Worm (Caenorhabditis elegans): ENCODE data around the gene cpg-24.
"Not testable (repeated sequence)": the region's sequence is repeated elsewhere in the genome, so short reads cannot be mapped to it uniquely, and the experiment has no call there.

Gene cpg-24

DNA sequence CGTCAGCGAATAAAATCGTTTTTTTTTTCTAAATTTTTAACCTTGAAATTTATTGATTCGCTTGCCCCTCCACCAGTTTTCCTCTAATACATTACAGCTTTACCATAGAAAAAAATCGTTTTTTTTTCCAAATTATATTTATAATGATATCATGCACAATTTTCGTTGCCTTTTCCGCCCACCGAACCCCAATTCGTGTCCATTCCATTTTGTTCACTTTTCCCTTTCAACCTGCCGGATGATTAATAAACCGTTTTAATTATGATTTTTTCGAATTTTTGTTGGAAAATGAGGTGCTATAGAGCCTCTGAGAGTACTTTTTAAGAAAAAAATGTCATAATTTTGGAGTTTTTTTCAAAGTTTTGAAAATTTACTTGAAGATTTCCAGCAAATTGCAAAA, 30.4 kb upstream of the cpg-24 start, which contains the start of gene set-23:
set-23 (plus strand) TSS at position 301 of the 400 bp plus-strand sequence.
- TF ChIP-seq ceh-39 (tag; optimal IDR thresholded peaks at IDR 0.05) (no peak), lin-13 (tag; optimal IDR thresholded peaks at IDR 0.05) (no peak), nhr-2 (tag; optimal IDR thresholded peaks at IDR 0.05) (no peak), bed-3 (GFP tag; optimal IDR thresholded peaks at IDR 0.05) (no peak), nhr-237 (tag; optimal IDR thresholded peaks at IDR 0.05) (no peak), ces-1 (GFP tag; optimal IDR thresholded peaks at IDR 0.05) (no peak), ztf-11 (tag; optimal IDR thresholded peaks at IDR 0.05) (no peak), elt-3 (tag; optimal IDR thresholded peaks at IDR 0.05) (no peak), zip-8 (tag; optimal IDR thresholded peaks at IDR 0.05) (no peak), unc-39 (tag; optimal IDR thresholded peaks at IDR 0.05) (no peak), nhr-12 (tag; optimal IDR thresholded peaks at IDR 0.05) (no peak), lin-32 (GFP tag; optimal IDR thresholded peaks at IDR 0.05) (no peak), flh-1 (GFP tag; optimal IDR thresholded peaks at IDR 0.05) (no peak), ham-2 (GFP tag; optimal IDR thresholded peaks at IDR 0.05) (no peak), nhr-76 (tag; optimal IDR thresholded peaks at IDR 0.05) (no peak), sptf-1 (tag; optimal IDR thresholded peaks at IDR 0.05) (no peak), nhr-28 (tag; optimal IDR thresholded peaks at IDR 0.05) (no peak), sem-2 (GFP tag; optimal IDR thresholded peaks at IDR 0.05) (no peak), unc-120 (tag; optimal IDR thresholded peaks at IDR 0.05; ENCODE audit: poor library complexity, severe bottlenecking) (no peak)

- TF ChIP-seq tbx-8 (GFP tag; optimal IDR thresholded peaks at IDR 0.05) (no peak), ham-2 (GFP tag; optimal IDR thresholded peaks at IDR 0.05) (no peak), drap-1 (GFP tag; optimal IDR thresholded peaks at IDR 0.05) (no peak), nhr-2 (tag; optimal IDR thresholded peaks at IDR 0.05) (no peak), unc-39 (tag; optimal IDR thresholded peaks at IDR 0.05) (no peak), nhr-237 (tag; optimal IDR thresholded peaks at IDR 0.05) (no peak), snpc-4 (tag; optimal IDR thresholded peaks at IDR 0.05) (no peak), mab-5 (tag; optimal IDR thresholded peaks at IDR 0.05) (no peak), M03D4.4 (tag; optimal IDR thresholded peaks at IDR 0.05) (no peak), zip-8 (tag; optimal IDR thresholded peaks at IDR 0.05) (no peak), unc-120 (tag; optimal IDR thresholded peaks at IDR 0.05; ENCODE audit: poor library complexity, severe bottlenecking) (no peak), lin-13 (tag; optimal IDR thresholded peaks at IDR 0.05) (no peak), bed-3 (GFP tag; optimal IDR thresholded peaks at IDR 0.05) (no peak), ceh-43 (GFP tag; optimal IDR thresholded peaks at IDR 0.05) (no peak), sem-2 (GFP tag; optimal IDR thresholded peaks at IDR 0.05) (no peak), lsy-2 (tag; optimal IDR thresholded peaks at IDR 0.05) (no peak)
Measured at ce11 chrIV:1602936-1603457, 28.8 kb upstream of the cpg-24 start.

- TF ChIP-seq ham-2 (GFP tag; optimal IDR thresholded peaks at IDR 0.05), result no peak
- TF ChIP-seq sptf-1 (tag; optimal IDR thresholded peaks at IDR 0.05), result no peak
- TF ChIP-seq flh-1 (GFP tag; optimal IDR thresholded peaks at IDR 0.05), result no peak
- no peak for TF ChIP-seq nhr-76 (tag; optimal IDR thresholded peaks at IDR 0.05)
- TF ChIP-seq ceh-39 (tag; optimal IDR thresholded peaks at IDR 0.05), result no peak
- no peak for TF ChIP-seq unc-39 (tag; optimal IDR thresholded peaks at IDR 0.05)
- TF ChIP-seq ces-1 (GFP tag; optimal IDR thresholded peaks at IDR 0.05), result no peak
- no peak for TF ChIP-seq nhr-28 (tag; optimal IDR thresholded peaks at IDR 0.05)
- no peak for TF ChIP-seq zip-8 (tag; optimal IDR thresholded peaks at IDR 0.05)
- TF ChIP-seq mab-5 (tag; optimal IDR thresholded peaks at IDR 0.05), result no peak
- no peak for TF ChIP-seq blmp-1 (tag; optimal IDR thresholded peaks at IDR 0.05)
- no peak for TF ChIP-seq lsy-2 (tag; optimal IDR thresholded peaks at IDR 0.05)
- no peak for TF ChIP-seq nhr-12 (tag; optimal IDR thresholded peaks at IDR 0.05)
- no peak for TF ChIP-seq elt-1 (tag; optimal IDR thresholded peaks at IDR 0.05; ENCODE audit: borderline replicate concordance, insufficient read depth)
- no peak for TF ChIP-seq unc-120 (tag; optimal IDR thresholded peaks at IDR 0.05; ENCODE audit: poor library complexity, severe bottlenecking)
- no peak for TF ChIP-seq mls-2 (tag; optimal IDR thresholded peaks at IDR 0.05)
- no peak for TF ChIP-seq nhr-2 (tag; optimal IDR thresholded peaks at IDR 0.05)
- TF ChIP-seq elt-3 (tag; optimal IDR thresholded peaks at IDR 0.05), result no peak
- no peak for TF ChIP-seq mep-1 (tag; optimal IDR thresholded peaks at IDR 0.05)
- no peak for TF ChIP-seq M03D4.4 (tag; optimal IDR thresholded peaks at IDR 0.05)
Measured at ce11 chrIV:1605276-1605762, 26.4 kb upstream of the cpg-24 start, which contains the start of gene Y41D4B.11. Gene Y41D4B.11, plus strand, starts transcription at chrIV:1605712.

ce11 chrIV:1609973-1610372, 21.8 kb upstream of the cpg-24 start, which contains the start of gene dsl-3:
Gene dsl-3, plus strand, starts transcription at chrIV:1610273.
- TF ChIP-seq snpc-4, sptf-1, mab-5 (tag; optimal IDR thresholded peaks at IDR 0.05): not testable (repeated sequence)
